Worm (Caenorhabditis elegans): ENCODE measurements around the gene best-13.

DNA sequence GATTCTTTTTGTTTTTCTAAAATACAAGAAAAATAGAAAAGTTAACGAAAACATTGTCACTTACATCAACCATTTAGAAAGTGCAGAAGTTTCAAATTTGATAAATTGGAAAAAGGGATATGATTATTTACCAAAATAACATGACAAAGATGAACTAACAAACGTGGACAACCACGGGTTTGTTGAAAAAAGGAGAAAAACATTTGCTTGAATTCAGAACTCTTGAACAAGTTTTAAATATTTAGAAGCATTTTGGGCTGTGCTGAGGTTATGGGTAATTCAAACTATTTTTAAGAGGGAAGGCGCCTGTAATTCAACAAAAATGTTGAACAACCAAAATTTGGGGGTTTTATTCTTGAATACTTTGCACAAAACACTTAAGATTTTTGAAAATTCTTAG, 13.9 kb upstream of the best-13 start, which contains the start of gene ttbk-3:
- TF ChIP-seq blmp-1 (tag; optimal IDR thresholded peaks at IDR 0.05): no peak
- no peak for TF ChIP-seq ztf-11 (tag; optimal IDR thresholded peaks at IDR 0.05)
- TF ChIP-seq sptf-1 (tag; optimal IDR thresholded peaks at IDR 0.05): no peak
- no peak for TF ChIP-seq dsc-1 (tag; optimal IDR thresholded peaks at IDR 0.05)
- TF ChIP-seq elt-3 (tag; optimal IDR thresholded peaks at IDR 0.05): no peak
- TF ChIP-seq aha-1 (tag; optimal IDR thresholded peaks at IDR 0.05): no peak
- TF ChIP-seq xbp-1 (tag; optimal IDR thresholded peaks at IDR 0.05): no peak

Measured in whole organism, L1 larva.